Fruit fly (Drosophila melanogaster): Measurements from ENCODE around the gene Whamy.

DNA sequence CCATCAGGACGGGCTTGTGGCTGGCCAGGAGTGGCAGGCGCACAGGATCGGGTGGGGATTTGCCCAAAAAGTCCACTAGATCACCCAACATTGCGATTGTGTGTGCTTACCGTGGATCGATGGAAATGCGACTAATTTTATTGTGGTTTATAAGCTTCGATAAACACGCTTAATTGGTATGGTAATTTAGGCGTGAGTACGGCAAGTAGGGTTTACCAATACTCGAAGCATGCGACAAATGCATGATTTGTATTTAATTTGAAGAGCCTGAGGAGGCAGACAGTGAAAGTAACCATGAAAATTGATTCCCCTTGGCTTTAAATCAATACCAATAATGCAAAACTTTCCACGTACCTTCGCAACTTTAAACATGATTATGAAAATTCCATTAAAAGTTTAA, 45.6 kb upstream of the Whamy start, which contains the start of gene CG9458:
- TF ChIP-seq insv (optimal IDR thresholded peaks at IDR 0.05) (no peak), psq (optimal IDR thresholded peaks at IDR 0.05) (no peak)

Data from Kc167 (cell line).